Fruit fly (Drosophila melanogaster) whole organism, embryonic: ENCODE measurements around the gene CG13837.

Experiments
- B-H1 ChIP-seq: fragments of 200-800 bp; sonication (Bioruptor generic); IDR thresholded peaks from 3 replicates; pipeline ENCODE4 v1.3.6; 2022; ENCODE audit warnings: missing biosample characterization, missing genetic modification characterization
- CG10274 ChIP-seq: fragments of 200-800 bp; sonication (Bioruptor generic); optimal IDR thresholded peaks from 3 replicates; lab custom pipeline; 2017; ENCODE audit warnings: missing biosample characterization, mild to moderate bottlenecking, missing genetic modification characterization
- CG11085 ChIP-seq: fragments of 200-800 bp; sonication (Bioruptor generic); IDR thresholded peaks from 2 replicates; pipeline ENCODE4 v1.3.6; 2022; ENCODE audit warnings: missing biosample characterization, missing genetic modification characterization
- CG14965 ChIP-seq: fragments of 200-800 bp; sonication (Bioruptor generic); optimal IDR thresholded peaks from 2 replicates; lab custom pipeline; 2016; ENCODE audit warnings: missing biosample characterization, missing genetic modification characterization, borderline replicate concordance
- CG1529 ChIP-seq: fragments of 200-800 bp; sonication (Bioruptor generic); optimal IDR thresholded peaks from 3 replicates; lab custom pipeline; 2018; ENCODE audit warnings: missing biosample characterization, missing genetic modification characterization
- CG15514 ChIP-seq: fragments of 200-800 bp; sonication (Bioruptor generic); optimal IDR thresholded peaks from 3 replicates; lab custom pipeline; 2017; ENCODE audit warnings: missing biosample characterization, missing genetic modification characterization, mild to moderate bottlenecking, moderate library complexity, missing genetic modification reagents
- CG15601 ChIP-seq: fragments of 200-800 bp; sonication (Bioruptor generic); optimal IDR thresholded peaks from 3 replicates; lab custom pipeline; 2019; ENCODE audit warnings: missing biosample characterization, mild to moderate bottlenecking, missing genetic modification characterization, moderate library complexity
- CG1602 ChIP-seq: fragments of 200-800 bp; sonication (Bioruptor generic); optimal IDR thresholded peaks from 3 replicates; lab custom pipeline; 2016; ENCODE audit warnings: missing biosample characterization, missing genetic modification characterization
- CG1647 ChIP-seq: fragments of 200-800 bp; sonication (Bioruptor generic); optimal IDR thresholded peaks from 3 replicates; lab custom pipeline; 2016; ENCODE audit warnings: missing biosample characterization, missing genetic modification characterization
- CG17802 ChIP-seq: fragments of 200-800 bp; sonication (Bioruptor generic); optimal IDR thresholded peaks from 2 replicates; lab custom pipeline; 2018; ENCODE audit warnings: missing biosample characterization, mild to moderate bottlenecking, missing genetic modification characterization, moderate library complexity
- CG2875 ChIP-seq: fragments of 200-800 bp; sonication (Bioruptor generic); optimal IDR thresholded peaks from 2 replicates; lab custom pipeline; 2017; ENCODE audit warnings: missing biosample characterization, mild to moderate bottlenecking, missing genetic modification characterization, missing genetic modification reagents
- CG31365 ChIP-seq: fragments of 200-800 bp; sonication (Bioruptor generic); optimal IDR thresholded peaks from 2 replicates; lab custom pipeline; 2018; ENCODE audit warnings: missing biosample characterization, mild to moderate bottlenecking, missing genetic modification characterization
- CG3847 ChIP-seq: fragments of 200-800 bp; sonication (Bioruptor generic); IDR thresholded peaks from 2 replicates; pipeline ENCODE4 v1.3.6; 2022; ENCODE audit warnings: missing biosample characterization, missing genetic modification characterization
- CG4820 ChIP-seq: fragments of 200-800 bp; sonication (Bioruptor generic); optimal IDR thresholded peaks from 3 replicates; lab custom pipeline; 2016; ENCODE audit warnings: missing biosample characterization, missing genetic modification characterization
- CG6791 ChIP-seq: fragments of 200-800 bp; sonication (Bioruptor generic); IDR thresholded peaks from 3 replicates; pipeline ENCODE4 v1.3.6; 2022; ENCODE audit warnings: missing biosample characterization, missing genetic modification characterization; ENCODE audit not compliant: partially characterized antibody
- CG7357 ChIP-seq: fragments of 200-800 bp; sonication (Bioruptor generic); IDR thresholded peaks from 3 replicates; pipeline ENCODE4 v1.3.6; 2022; ENCODE audit warnings: missing biosample characterization, missing genetic modification characterization
- Chrac-16 ChIP-seq: fragments of 200-800 bp; sonication (Bioruptor generic); optimal IDR thresholded peaks from 3 replicates; lab custom pipeline; 2016; ENCODE audit warnings: missing biosample characterization, missing genetic modification characterization
- Dll ChIP-seq: fragments of 200-800 bp; sonication (Bioruptor generic); IDR thresholded peaks from 4 replicates; pipeline ENCODE4 v1.3.6; 2022; ENCODE audit warnings: missing biosample characterization, missing genetic modification characterization; ENCODE audit not compliant: partially characterized antibody
- Gug ChIP-seq: fragments of 200-800 bp; sonication (Bioruptor generic); IDR thresholded peaks from 4 replicates; pipeline ENCODE4 v1.3.6; 2022; ENCODE audit warnings: missing biosample characterization, missing genetic modification characterization
- H2.0 ChIP-seq: fragments of 200-800 bp; sonication (Bioruptor generic); IDR thresholded peaks from 2 replicates; pipeline ENCODE4 v1.3.6; 2022; ENCODE audit warnings: missing biosample characterization, missing genetic modification characterization
- HLH3B ChIP-seq: fragments of 200-800 bp; sonication (Bioruptor generic); IDR thresholded peaks from 2 replicates; pipeline ENCODE4 v1.3.6; 2022; ENCODE audit warnings: missing biosample characterization, missing genetic modification characterization
- Lim3 ChIP-seq: fragments of 200-800 bp; sonication (Bioruptor generic); IDR thresholded peaks from 2 replicates; pipeline ENCODE4 v1.3.6; 2022; ENCODE audit warnings: missing biosample characterization, missing genetic modification characterization
- MESR4 ChIP-seq: fragments of 200-800 bp; sonication (Bioruptor generic); optimal IDR thresholded peaks from 2 replicates; lab custom pipeline; 2018; ENCODE audit warnings: missing biosample characterization, mild to moderate bottlenecking, missing genetic modification characterization, moderate library complexity
- Neu2 ChIP-seq: fragments of 200-800 bp; sonication (Bioruptor generic); optimal IDR thresholded peaks from 3 replicates; lab custom pipeline; 2016; ENCODE audit warnings: missing biosample characterization, missing genetic modification characterization, borderline replicate concordance
- Nf-YA ChIP-seq: fragments of 200-800 bp; sonication (Bioruptor generic); IDR thresholded peaks from 2 replicates; pipeline ENCODE4 v1.3.6; 2022; ENCODE audit warnings: missing biosample characterization, missing genetic modification characterization
- Stat92E ChIP-seq, 3 experiments: fragments of >200 bp in 2 of 3; fragments of 200-800 bp in 1 of 3; sonication (Bioruptor generic) in 1 of 3; optimal IDR thresholded peaks; 2 replicates each; lab custom pipeline; 2017 to 2019; ENCODE audit warnings: missing biosample characterization in 3 of 3, missing genetic modification characterization in 3 of 3, mild to moderate bottlenecking in 1 of 3, moderate library complexity in 1 of 3
- Tbp ChIP-seq: fragments of >200 bp; optimal IDR thresholded peaks from 2 replicates; lab custom pipeline; 2018; ENCODE audit warnings: missing biosample characterization, missing genetic modification characterization
- ab ChIP-seq: fragments of 200-800 bp; sonication (Bioruptor generic); optimal IDR thresholded peaks from 2 replicates; lab custom pipeline; 2016; ENCODE audit warnings: missing biosample characterization, missing genetic modification characterization
- ash1 ChIP-seq: fragments of 200-800 bp; sonication (Bioruptor generic); optimal IDR thresholded peaks from 2 replicates; lab custom pipeline; 2018; ENCODE audit warnings: missing biosample characterization, mild to moderate bottlenecking, missing genetic modification characterization
- chinmo ChIP-seq: fragments of 200-800 bp; sonication (Bioruptor generic); IDR thresholded peaks from 4 replicates; pipeline ENCODE4 v1.3.6; 2022; ENCODE audit warnings: missing biosample characterization, missing genetic modification characterization; ENCODE audit not compliant: partially characterized antibody
- croc ChIP-seq: fragments of 200-800 bp; sonication (Bioruptor generic); conservative IDR thresholded peaks from 3 replicates; pipeline ENCODE4 v1.3.6; 2022; ENCODE audit warnings: missing biosample characterization, missing genetic modification characterization
- da ChIP-seq: fragments of 200-800 bp; sonication (Bioruptor generic); optimal IDR thresholded peaks from 2 replicates; lab custom pipeline; 2016; ENCODE audit warnings: missing biosample characterization, missing genetic modification characterization
- fd96Cb ChIP-seq: fragments of 200-800 bp; sonication (Bioruptor generic); optimal IDR thresholded peaks from 2 replicates; lab custom pipeline; 2018; ENCODE audit warnings: missing biosample characterization, mild to moderate bottlenecking, missing genetic modification characterization, moderate library complexity
- fru ChIP-seq: fragments of >200 bp; optimal IDR thresholded peaks from 2 replicates; lab custom pipeline; 2017
- gt ChIP-seq: fragments of 200-800 bp; sonication (Bioruptor generic); IDR thresholded peaks from 2 replicates; pipeline ENCODE4 v1.3.6; 2022; ENCODE audit warnings: missing biosample characterization, missing genetic modification characterization
- jumu ChIP-seq: fragments of 200-800 bp; sonication (Bioruptor generic); optimal IDR thresholded peaks from 3 replicates; lab custom pipeline; 2016; ENCODE audit warnings: missing biosample characterization, missing genetic modification characterization
- kah ChIP-seq: fragments of 200-800 bp; sonication (Bioruptor generic); optimal IDR thresholded peaks from 2 replicates; lab custom pipeline; 2018; ENCODE audit warnings: missing biosample characterization, mild to moderate bottlenecking, missing genetic modification characterization
- kni ChIP-seq: fragments of 200-800 bp; sonication (Bioruptor generic); optimal IDR thresholded peaks from 3 replicates; lab custom pipeline; 2017; ENCODE audit warnings: mild to moderate bottlenecking, missing biosample characterization, missing genetic modification reagents, missing genetic modification characterization
- lbe ChIP-seq: fragments of 200-800 bp; sonication (Bioruptor generic); optimal IDR thresholded peaks from 2 replicates; lab custom pipeline; 2016; ENCODE audit warnings: missing biosample characterization, mild to moderate bottlenecking, missing genetic modification characterization
- mld ChIP-seq: fragments of 200-800 bp; sonication (Bioruptor generic); IDR thresholded peaks from 3 replicates; pipeline ENCODE4 v1.3.6; 2022; ENCODE audit warnings: missing biosample characterization, missing genetic modification characterization; ENCODE audit not compliant: partially characterized antibody
- pb ChIP-seq: fragments of 200-800 bp; sonication (Bioruptor generic); optimal IDR thresholded peaks from 3 replicates; lab custom pipeline; 2016; ENCODE audit warnings: missing biosample characterization, missing genetic modification characterization
- pfk ChIP-seq: fragments of 200-800 bp; sonication (Bioruptor generic); optimal IDR thresholded peaks from 2 replicates; lab custom pipeline; 2018; ENCODE audit warnings: missing biosample characterization, mild to moderate bottlenecking, missing genetic modification characterization, moderate library complexity
- phol ChIP-seq: fragments of 200-800 bp; sonication (Bioruptor generic); optimal IDR thresholded peaks from 3 replicates; lab custom pipeline; 2018; ENCODE audit warnings: missing biosample characterization, mild to moderate bottlenecking, missing genetic modification characterization, moderate library complexity
- pum ChIP-seq: fragments of 200-800 bp; sonication (Bioruptor generic); optimal IDR thresholded peaks from 2 replicates; lab custom pipeline; 2016; ENCODE audit warnings: missing biosample characterization, missing genetic modification characterization
- row ChIP-seq: fragments of 200-800 bp; sonication (Bioruptor generic); IDR thresholded peaks from 3 replicates; pipeline ENCODE4 v1.3.6; 2022; ENCODE audit warnings: missing biosample characterization, missing genetic modification characterization
- stwl ChIP-seq: fragments of 200-800 bp; sonication (Bioruptor generic); optimal IDR thresholded peaks from 3 replicates; lab custom pipeline; 2018; ENCODE audit warnings: missing biosample characterization, mild to moderate bottlenecking, missing genetic modification characterization, moderate library complexity
- tgo ChIP-seq: fragments of 200-800 bp; sonication (Bioruptor generic); IDR thresholded peaks from 3 replicates; pipeline ENCODE4 v1.3.6; 2022; ENCODE audit warnings: missing biosample characterization, missing genetic modification characterization
- usp ChIP-seq: fragments of >200 bp; optimal IDR thresholded peaks from 2 replicates; lab custom pipeline; 2017; ENCODE audit warnings: missing biosample characterization, missing genetic modification characterization
- wek ChIP-seq: fragments of 200-800 bp; sonication (Bioruptor generic); optimal IDR thresholded peaks from 3 replicates; lab custom pipeline; 2018; ENCODE audit warnings: missing biosample characterization, mild to moderate bottlenecking, missing genetic modification characterization, moderate library complexity
- wor ChIP-seq: fragments of 200-800 bp; sonication (Bioruptor generic); IDR thresholded peaks from 2 replicates; pipeline ENCODE4 v1.3.6; 2022; ENCODE audit warnings: missing biosample characterization, missing genetic modification characterization
- yki ChIP-seq: fragments of >200 bp; optimal IDR thresholded peaks from 3 replicates; lab custom pipeline; 2018

The CG13837 gene

dm6 chr3R:23053936-23054335, 10.1 kb downstream of the CG13837 start, which contains the start of gene p53 (continued):
- TF ChIP-seq da (GFP tag; lab: Kevin White, UChicago) (peak; percentile 28), kni (peak; percentile 26), ab (no peak), Chrac-16 (peak; percentile 15), CG10274 (GFP tag; lab: Kevin White, UChicago) (peak; percentile 70), row (GFP tag; lab: Robert Waterston, UW) (peak; percentile 55), CG6791 (GFP tag; lab: Robert Waterston, UW) (peak; percentile 80), CG1647 (GFP tag; lab: Kevin White, UChicago) (peak; percentile 71), lbe (GFP tag; lab: Kevin White, UChicago) (peak; percentile 29), fru (lab: Kevin White, UChicago) (no peak), Stat92E (GFP tag; optimal IDR thresholded peaks at IDR 0.05; lab: Kevin White, UChicago) (no peak), MESR4 (GFP tag; lab: Kevin White, UChicago) (peak; percentile 18), tgo (GFP tag; lab: Robert Waterston, UW) (peak; percentile 60; the same call in 2 of the 3 replicates), fd96Cb (tag; lab: Kevin White, UChicago) (peak; percentile 27), kah (GFP tag; lab: Kevin White, UChicago) (peak; percentile 40), CG1529 (GFP tag; lab: Kevin White, UChicago) (peak; percentile 60), wek (GFP tag; lab: Kevin White, UChicago) (peak; percentile 81), H2.0 (GFP tag; lab: Robert Waterston, UW) (peak; percentile 62; the same call in 1 of the 2 replicates), usp (GFP tag; lab: Kevin White, UChicago) (no peak), Neu2 (GFP tag; lab: Kevin White, UChicago) (no peak), mld (no peak), Gug (no peak), CG15514 (GFP tag; lab: Kevin White, UChicago) (peak; percentile 87), CG17802 (peak; percentile 80), jumu (GFP tag; lab: Kevin White, UChicago) (no peak), pfk (peak; percentile 37), Lim3 (GFP tag; lab: Robert Waterston, UW) (no peak), CG15601 (tag; lab: Kevin White, UChicago) (peak; percentile 67), CG2875 (GFP tag; lab: Kevin White, UChicago) (peak; percentile 72), croc (GFP tag; lab: Robert Waterston, UW) (peak; percentile 25; the same call in 2 of the 3 replicates), Dll (GFP tag; lab: Robert Waterston, UW) (peak; percentile 71), phol (tag; lab: Kevin White, UChicago) (peak; percentile 78), yki (lab: Kevin White, UChicago) (no peak), chinmo (GFP tag; lab: Robert Waterston, UW) (0 out of 4 replicates have a peak, but pooled peaks have one; percentile 48), CG4820 (GFP tag; lab: Kevin White, UChicago) (peak; percentile 40), CG3847 (GFP tag; lab: Robert Waterston, UW) (peak; percentile 71), CG11085 (peak; percentile 70), Nf-YA (GFP tag; lab: Robert Waterston, UW) (peak; percentile 48), pb (GFP tag; lab: Kevin White, UChicago) (peak; percentile 79), B-H1 (peak; percentile 51; the same call in 1 of the 3 replicates), HLH3B (GFP tag; lab: Robert Waterston, UW) (peak; percentile 76), pum (peak; percentile 40), stwl (tag; lab: Kevin White, UChicago) (peak; percentile 90), Tbp (GFP tag; lab: Kevin White, UChicago) (no peak), CG1602 (peak; percentile 2), CG31365 (tag; lab: Kevin White, UChicago) (peak; percentile 66), ash1 (GFP tag; lab: Kevin White, UChicago) (peak; percentile 64), CG14965 (GFP tag; lab: Kevin White, UChicago) (peak; percentile 27), gt (GFP tag; lab: Robert Waterston, UW) (no peak), wor (GFP tag; lab: Robert Waterston, UW) (no peak), CG7357 (GFP tag; lab: Robert Waterston, UW) (no peak)
